Worm (Caenorhabditis elegans): ENCODE results near the gene C09F5.1.

DNA sequence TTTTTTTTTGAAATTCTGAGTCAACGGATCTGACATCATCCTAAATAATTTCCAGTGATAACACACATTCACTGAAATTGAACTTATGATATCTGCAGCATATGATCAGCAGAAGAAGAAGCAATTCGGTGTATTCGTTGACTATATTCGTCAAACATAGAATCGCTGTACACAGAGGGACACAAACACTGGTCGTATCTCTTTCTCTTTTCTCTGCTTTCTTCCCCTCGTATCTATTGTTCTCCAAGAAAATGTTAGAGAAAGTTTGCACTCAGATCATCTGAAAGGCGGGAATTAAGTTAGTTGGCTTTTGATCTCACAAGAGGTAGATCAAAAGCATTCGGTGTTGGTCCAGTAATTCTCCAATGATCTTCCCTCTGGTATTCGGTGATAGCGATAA is 8.0 kb upstream of the C09F5.1 start:
- TF ChIP-seq ama-1 (optimal IDR thresholded peaks at IDR 0.05), result no peak
- no peak for TF ChIP-seq nhr-11 (tag; optimal IDR thresholded peaks at IDR 0.05)
